Worm (Caenorhabditis elegans) whole organism, midembryonic: ENCODE measurements around the gene npp-19.

Experiments used
- T22C8.4 ChIP-seq: fragments of 200-800 bp; sonication (Bioruptor generic); IDR thresholded peaks from 2 replicates; pipeline ENCODE4 v1.3.6; 2022; ENCODE audit warnings: missing genetic modification characterization, missing compliant biosample characterization
- cog-1 ChIP-seq: sonication (generic microtip); optimal IDR thresholded peaks from 2 replicates; lab custom pipeline; 2016; ENCODE audit warnings: missing genetic modification characterization, missing compliant biosample characterization
- flt-1 ChIP-seq: fragments of 200-800 bp; sonication (Bioruptor generic); IDR thresholded peaks from 2 replicates; pipeline ENCODE4 v1.3.6; 2022; ENCODE audit warnings: missing genetic modification characterization, missing compliant biosample characterization
- klf-2 ChIP-seq: fragments of 200-800 bp; sonication (Bioruptor generic); conservative IDR thresholded peaks from 2 replicates; pipeline ENCODE4 v1.3.6; 2022; ENCODE audit warnings: missing genetic modification reagents, missing genetic modification characterization, missing compliant biosample characterization
- med-1 ChIP-seq: sonication (generic microtip); optimal IDR thresholded peaks from 2 replicates; lab custom pipeline; 2017; ENCODE audit warnings: missing genetic modification characterization, mild to moderate bottlenecking, missing compliant biosample characterization, antibody characterized with exemption, missing genetic modification reagents; ENCODE audit not compliant: insufficient read depth
- ref-1 ChIP-seq: fragments of 200-800 bp; sonication (Bioruptor generic); conservative IDR thresholded peaks from 2 replicates; pipeline ENCODE4 v1.3.6; 2022; ENCODE audit warnings: missing genetic modification reagents, missing genetic modification characterization, missing compliant biosample characterization
- tab-1 ChIP-seq: fragments of 200-800 bp; sonication (Bioruptor generic); IDR thresholded peaks from 2 replicates; pipeline ENCODE4 v1.3.6; 2022; ENCODE audit warnings: missing genetic modification characterization, missing compliant biosample characterization
- ztf-23 ChIP-seq: fragments of 200-800 bp; sonication (Bioruptor generic); IDR thresholded peaks from 2 replicates; pipeline ENCODE4 v1.3.6; 2022; ENCODE audit warnings: missing genetic modification reagents, missing genetic modification characterization, missing compliant biosample characterization
- ztf-29 ChIP-seq: fragments of 200-800 bp; sonication (Bioruptor generic); IDR thresholded peaks from 2 replicates; pipeline ENCODE4 v1.3.6; 2022; ENCODE audit warnings: missing genetic modification reagents, missing genetic modification characterization, missing compliant biosample characterization

The npp-19 gene

DNA sequence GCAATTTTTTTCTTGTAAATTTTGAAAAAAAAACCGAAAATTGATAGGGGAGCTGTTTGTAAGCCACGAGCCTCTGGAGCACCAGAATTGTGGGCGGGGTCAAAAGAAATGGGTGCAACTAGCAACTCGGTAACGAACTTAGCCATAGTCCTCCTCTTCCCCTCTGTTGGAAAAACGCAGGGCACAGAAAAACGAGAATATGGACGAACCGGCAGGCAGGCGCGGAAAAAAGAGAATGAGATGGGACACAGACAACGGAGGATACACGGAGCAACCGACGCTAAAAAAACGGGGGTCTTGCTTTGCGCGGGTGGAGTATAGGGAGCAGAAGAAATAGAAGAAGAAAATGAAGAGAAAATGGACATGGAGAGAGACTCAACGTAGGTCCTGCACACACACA, 36.6 kb downstream of the npp-19 start:
- TF ChIP-seq T22C8.4 (GFP tag; lab: Robert Waterston, UW) (no peak), klf-2 (GFP tag; lab: Robert Waterston, UW) (no peak), cog-1 (tag; lab: Kevin White, UChicago) (no peak), ztf-29 (no peak), flt-1 (GFP tag; lab: Robert Waterston, UW) (no peak), tab-1 (GFP tag; lab: Robert Waterston, UW) (no peak), med-1 (no peak), ref-1 (no peak), ztf-23 (GFP tag; lab: Robert Waterston, UW) (no peak)

ce11 chrII:10760801-10761200, 37.5 kb downstream of the npp-19 start:
- no peak for TF ChIP-seq ref-1
- no peak for TF ChIP-seq tab-1 (GFP tag; lab: Robert Waterston, UW)
- no peak for TF ChIP-seq ztf-23 (GFP tag; lab: Robert Waterston, UW)
- TF ChIP-seq ztf-29, result no peak
- no peak for TF ChIP-seq cog-1 (tag; lab: Kevin White, UChicago)
- TF ChIP-seq T22C8.4 (GFP tag; lab: Robert Waterston, UW), result no peak
- no peak for TF ChIP-seq med-1
- TF ChIP-seq klf-2 (GFP tag; lab: Robert Waterston, UW), result no peak
- no peak for TF ChIP-seq flt-1 (GFP tag; lab: Robert Waterston, UW)

ce11 chrII:10759425-10759824, 38.9 kb downstream of the npp-19 start:
- TF ChIP-seq ref-1 (no peak), med-1 (no peak), ztf-29 (no peak), T22C8.4 (GFP tag; lab: Robert Waterston, UW) (no peak), flt-1 (GFP tag; lab: Robert Waterston, UW) (no peak), ztf-23 (GFP tag; lab: Robert Waterston, UW) (no peak), klf-2 (GFP tag; lab: Robert Waterston, UW) (no peak), tab-1 (GFP tag; lab: Robert Waterston, UW) (no peak), cog-1 (tag; lab: Kevin White, UChicago) (no peak)

- TF ChIP-seq cog-1 (tag; lab: Kevin White, UChicago), result no peak
- no peak for TF ChIP-seq ztf-23 (GFP tag; lab: Robert Waterston, UW)
- no peak for TF ChIP-seq med-1
- no peak for TF ChIP-seq flt-1 (GFP tag; lab: Robert Waterston, UW)
- TF ChIP-seq tab-1 (GFP tag; lab: Robert Waterston, UW), result no peak
- no peak for TF ChIP-seq ztf-29
- TF ChIP-seq T22C8.4 (GFP tag; lab: Robert Waterston, UW), result no peak
- no peak for TF ChIP-seq ref-1
- TF ChIP-seq klf-2 (GFP tag; lab: Robert Waterston, UW), result no peak
These were observed 39.3 kb downstream of the npp-19 start for ce11 chrII:10758951-10759350.

- TF ChIP-seq ztf-23 (GFP tag; lab: Robert Waterston, UW) (no peak), ref-1 (no peak), T22C8.4 (GFP tag; lab: Robert Waterston, UW) (no peak), tab-1 (GFP tag; lab: Robert Waterston, UW) (no peak), med-1 (no peak), flt-1 (GFP tag; lab: Robert Waterston, UW) (no peak), ztf-29 (no peak), klf-2 (GFP tag; lab: Robert Waterston, UW) (no peak), cog-1 (tag; lab: Kevin White, UChicago) (no peak)
These were observed 42.8 kb downstream of the npp-19 start for ce11 chrII:10755455-10755854.

DNA sequence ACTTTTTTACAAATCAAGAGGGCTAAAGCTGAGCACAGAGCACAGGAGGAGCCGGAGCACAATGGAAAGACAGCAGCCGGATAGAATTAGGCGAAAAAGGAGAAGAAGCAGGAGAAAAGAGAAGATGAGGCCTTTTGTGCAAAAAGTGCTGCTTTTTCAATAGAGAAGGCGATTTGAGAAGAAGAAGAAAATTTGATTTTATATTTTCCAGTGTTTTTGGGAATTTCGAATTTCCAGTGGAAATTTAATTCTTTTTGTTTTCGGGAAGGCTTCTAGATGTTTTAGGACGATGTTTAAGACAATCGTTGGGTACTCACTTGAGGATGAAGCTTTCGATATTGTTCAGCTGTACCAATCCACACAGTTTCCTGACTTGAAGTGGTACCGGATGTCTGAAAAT, 44.6 kb downstream of the npp-19 start:
- TF ChIP-seq tab-1 (GFP tag; lab: Robert Waterston, UW) (no peak), ref-1 (no peak), cog-1 (tag; lab: Kevin White, UChicago) (no peak)
